Worm (Caenorhabditis elegans): ENCODE data around the gene W05B10.6.

ce11 chrV:12634746-12635145 lies 23.3 kb downstream of the W05B10.6 start:
- no peak for TF ChIP-seq daf-12 (tag; optimal IDR thresholded peaks at IDR 0.05)
- TF ChIP-seq snpc-4 (tag; optimal IDR thresholded peaks at IDR 0.05): no peak
- TF ChIP-seq hif-1 (tag; optimal IDR thresholded peaks at IDR 0.05): no peak
- no peak for TF ChIP-seq ceh-32 (tag; optimal IDR thresholded peaks at IDR 0.05; ENCODE audit: poor library complexity)
- no peak for TF ChIP-seq unc-39 (tag; optimal IDR thresholded peaks at IDR 0.05)
- TF ChIP-seq R02D3.7 (tag; optimal IDR thresholded peaks at IDR 0.05): no peak
- no peak for TF ChIP-seq fos-1 (tag; optimal IDR thresholded peaks at IDR 0.05)
- TF ChIP-seq lsy-2 (tag; optimal IDR thresholded peaks at IDR 0.05): no peak
- no peak for TF ChIP-seq ZK337.2 (GFP tag; IDR thresholded peaks at IDR 0.05)
- no peak for TF ChIP-seq mdl-1 (tag; optimal IDR thresholded peaks at IDR 0.05)
- TF ChIP-seq sdz-12 (GFP tag; optimal IDR thresholded peaks at IDR 0.05): no peak
- no peak for TF ChIP-seq nhr-42 (GFP tag; IDR thresholded peaks at IDR 0.05)
- no peak for TF ChIP-seq ama-1 (optimal IDR thresholded peaks at IDR 0.05)
